Worm (Caenorhabditis elegans) whole organism, L2 larva: ENCODE measurements around the gene F37A4.6.

Experiments used
- C34F6.9 ChIP-seq: fragments of 150-350 bp; optimal IDR thresholded peaks from 2 replicates; lab custom pipeline; 2014; ENCODE audit warnings: missing biosample characterization, missing genetic modification characterization
- R02D3.7 ChIP-seq: fragments of 150-350 bp; optimal IDR thresholded peaks from 2 replicates; lab custom pipeline; 2014; ENCODE audit warnings: missing biosample characterization, missing genetic modification characterization
- Y55F3AM.14 ChIP-seq: fragments of 200-800 bp; sonication (Bioruptor generic); optimal IDR thresholded peaks from 2 replicates; lab custom pipeline; 2018; ENCODE audit warnings: mild to moderate bottlenecking, missing genetic modification characterization, missing compliant biosample characterization
- ZK546.5 ChIP-seq: sonication (generic microtip); optimal IDR thresholded peaks from 2 replicates; lab custom pipeline; 2017; ENCODE audit warnings: missing biosample characterization, missing genetic modification characterization
- alr-1 ChIP-seq: fragments of 150-350 bp; optimal IDR thresholded peaks from 2 replicates; lab custom pipeline; 2014; ENCODE audit warnings: missing biosample characterization, missing genetic modification characterization
- aly-2 ChIP-seq: fragments of 150-350 bp; optimal IDR thresholded peaks from 2 replicates; lab custom pipeline; 2014; ENCODE audit warnings: missing biosample characterization, missing genetic modification characterization
- blmp-1 ChIP-seq: sonication (generic microtip); optimal IDR thresholded peaks from 2 replicates; lab custom pipeline; 2017; ENCODE audit warnings: missing genetic modification characterization, mild to moderate bottlenecking, missing compliant biosample characterization, antibody characterized with exemption, moderate library complexity; ENCODE audit not compliant: insufficient read depth
- crh-2 ChIP-seq: sonication (generic microtip); optimal IDR thresholded peaks from 2 replicates; lab custom pipeline; 2017; ENCODE audit warnings: missing biosample characterization, missing genetic modification characterization
- dmd-4 ChIP-seq: sonication (generic microtip); optimal IDR thresholded peaks from 2 replicates; lab custom pipeline; 2017; ENCODE audit warnings: missing biosample characterization, missing genetic modification characterization
- egl-27 ChIP-seq: sonication (generic microtip); optimal IDR thresholded peaks from 3 replicates; lab custom pipeline; 2017; ENCODE audit warnings: missing biosample characterization, missing genetic modification reagents, missing genetic modification characterization
- elt-1 ChIP-seq: fragments of 150-350 bp; optimal IDR thresholded peaks from 2 replicates; lab custom pipeline; 2014; ENCODE audit warnings: missing biosample characterization, missing genetic modification characterization
- elt-3 ChIP-seq: sonication (generic microtip); optimal IDR thresholded peaks from 2 replicates; lab custom pipeline; 2017; ENCODE audit warnings: missing biosample characterization, missing genetic modification characterization
- fos-1 ChIP-seq: fragments of 150-350 bp; optimal IDR thresholded peaks from 2 replicates; lab custom pipeline; 2014; ENCODE audit warnings: missing biosample characterization, missing genetic modification characterization
- gmeb-1 ChIP-seq: fragments of 150-350 bp; optimal IDR thresholded peaks from 2 replicates; lab custom pipeline; 2014; ENCODE audit warnings: missing biosample characterization, missing genetic modification characterization
- lin-11 ChIP-seq: fragments of 150-350 bp; sonication (generic microtip); optimal IDR thresholded peaks from 2 replicates; lab custom pipeline; 2014; ENCODE audit warnings: missing biosample characterization, missing genetic modification characterization, inconsistent platforms, mixed read lengths
- lin-13 ChIP-seq: fragments of 150-350 bp; optimal IDR thresholded peaks from 2 replicates; lab custom pipeline; 2014; ENCODE audit warnings: missing biosample characterization, missing genetic modification reagents, missing genetic modification characterization
- mab-5 ChIP-seq: fragments of 150-350 bp; optimal IDR thresholded peaks from 2 replicates; lab custom pipeline; 2014; ENCODE audit warnings: missing biosample characterization, missing genetic modification characterization
- nhr-10 ChIP-seq: sonication (generic microtip); optimal IDR thresholded peaks from 2 replicates; lab custom pipeline; 2017; ENCODE audit warnings: missing biosample characterization, missing genetic modification characterization
- nhr-12 ChIP-seq: fragments of 150-350 bp; optimal IDR thresholded peaks from 2 replicates; lab custom pipeline; 2014; ENCODE audit warnings: missing biosample characterization, missing genetic modification characterization
- nhr-129 ChIP-seq: fragments of 150-350 bp; optimal IDR thresholded peaks from 2 replicates; lab custom pipeline; 2014; ENCODE audit warnings: missing biosample characterization, missing genetic modification characterization
- nhr-23 ChIP-seq: fragments of 150-350 bp; optimal IDR thresholded peaks from 2 replicates; lab custom pipeline; 2014; ENCODE audit warnings: missing biosample characterization, missing genetic modification reagents, missing genetic modification characterization
- nhr-237 ChIP-seq: fragments of 150-350 bp; optimal IDR thresholded peaks from 2 replicates; lab custom pipeline; 2014; ENCODE audit warnings: missing biosample characterization, missing genetic modification characterization
- nhr-25 ChIP-seq: fragments of 150-350 bp; sonication (generic microtip); optimal IDR thresholded peaks from 3 replicates; lab custom pipeline; 2014; ENCODE audit warnings: missing biosample characterization, missing genetic modification characterization
- nhr-6 ChIP-seq: fragments of 150-350 bp; optimal IDR thresholded peaks from 2 replicates; lab custom pipeline; 2014; ENCODE audit warnings: missing biosample characterization, missing genetic modification characterization
- nhr-77 ChIP-seq: fragments of 150-350 bp; optimal IDR thresholded peaks from 2 replicates; lab custom pipeline; 2014; ENCODE audit warnings: missing biosample characterization, missing genetic modification characterization
- peb-1 ChIP-seq: fragments of 150-350 bp; optimal IDR thresholded peaks from 2 replicates; lab custom pipeline; 2014; ENCODE audit warnings: missing biosample characterization, missing genetic modification characterization
- sem-4 ChIP-seq: fragments of 150-350 bp; optimal IDR thresholded peaks from 2 replicates; lab custom pipeline; 2014; ENCODE audit warnings: missing biosample characterization, missing genetic modification reagents, missing genetic modification characterization
- sma-3 ChIP-seq: sonication (generic microtip); optimal IDR thresholded peaks from 2 replicates; lab custom pipeline; 2016; ENCODE audit warnings: missing genetic modification reagents, missing genetic modification characterization, missing compliant biosample characterization
- sma-9 ChIP-seq, 2 experiments: fragments of 150-350 bp in 1 of 2; sonication (generic microtip) in 1 of 2; optimal IDR thresholded peaks; 2 replicates each; lab custom pipeline; 2014 to 2016; ENCODE audit warnings: missing genetic modification characterization in 2 of 2, mild to moderate bottlenecking in 1 of 2, missing biosample characterization in 1 of 2, missing compliant biosample characterization in 1 of 2, missing genetic modification reagents in 1 of 2, moderate library complexity in 1 of 2
- snpc-4 ChIP-seq: fragments of 150-350 bp; optimal IDR thresholded peaks from 2 replicates; lab custom pipeline; 2014; ENCODE audit warnings: missing biosample characterization, missing genetic modification characterization
- unc-39 ChIP-seq: fragments of 150-350 bp; optimal IDR thresholded peaks from 2 replicates; lab custom pipeline; 2014; ENCODE audit warnings: missing biosample characterization, missing genetic modification characterization
- unc-55 ChIP-seq: fragments of 150-350 bp; sonication (generic microtip); optimal IDR thresholded peaks from 3 replicates; lab custom pipeline; 2014; ENCODE audit warnings: missing biosample characterization, missing genetic modification reagents, missing genetic modification characterization
- unc-62 ChIP-seq: fragments of 150-350 bp; optimal IDR thresholded peaks from 2 replicates; lab custom pipeline; 2014; ENCODE audit warnings: missing biosample characterization, missing genetic modification reagents, missing genetic modification characterization
- zag-1 ChIP-seq: fragments of 150-350 bp; optimal IDR thresholded peaks from 2 replicates; lab custom pipeline; 2014; ENCODE audit warnings: missing biosample characterization, missing genetic modification characterization
- ztf-1 ChIP-seq: fragments of 200-800 bp; sonication (Bioruptor generic); conservative IDR thresholded peaks from 2 replicates; pipeline ENCODE4 v1.3.6; 2022; ENCODE audit warnings: missing genetic modification characterization, missing compliant biosample characterization
- ztf-11 ChIP-seq: sonication (generic microtip); optimal IDR thresholded peaks from 2 replicates; lab custom pipeline; 2017; ENCODE audit warnings: missing biosample characterization, missing genetic modification characterization
- ztf-4 ChIP-seq: fragments of 150-350 bp; optimal IDR thresholded peaks from 2 replicates; lab custom pipeline; 2014; ENCODE audit warnings: missing biosample characterization, missing genetic modification characterization

Gene F37A4.6

DNA sequence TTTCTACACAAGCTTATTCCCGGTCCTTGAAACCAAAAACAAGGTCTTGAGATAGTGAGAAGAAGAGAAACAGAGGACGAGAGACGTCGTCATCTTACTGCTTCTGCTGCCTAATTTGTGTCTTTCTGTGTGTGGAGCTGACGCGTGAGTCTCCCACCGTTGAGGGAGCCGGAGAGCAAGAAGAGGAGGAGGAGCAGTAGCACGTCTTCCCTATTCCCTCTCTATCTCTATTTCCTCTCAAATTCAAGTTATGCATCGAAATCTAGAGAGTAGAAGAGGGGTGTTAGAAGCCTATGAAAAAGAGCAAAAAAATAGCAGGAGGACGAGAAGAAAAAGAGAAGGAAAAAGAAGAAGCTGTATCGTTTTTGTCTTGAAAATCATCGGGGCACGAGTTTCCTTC is 10.4 kb upstream of the F37A4.6 start (continued):
- TF ChIP-seq zag-1 (tag; lab: Kevin White, UChicago) (peak; percentile 49), nhr-25 (tag; lab: Kevin White, UChicago) (no peak), C34F6.9 (tag; lab: Kevin White, UChicago) (peak; percentile 77), alr-1 (no peak), egl-27 (tag; lab: Kevin White, UChicago) (no peak), lin-13 (peak; percentile 46), unc-55 (GFP tag; lab: Kevin White, UChicago) (peak; percentile 75), unc-62 (GFP tag; lab: Kevin White, UChicago) (no peak)

DNA sequence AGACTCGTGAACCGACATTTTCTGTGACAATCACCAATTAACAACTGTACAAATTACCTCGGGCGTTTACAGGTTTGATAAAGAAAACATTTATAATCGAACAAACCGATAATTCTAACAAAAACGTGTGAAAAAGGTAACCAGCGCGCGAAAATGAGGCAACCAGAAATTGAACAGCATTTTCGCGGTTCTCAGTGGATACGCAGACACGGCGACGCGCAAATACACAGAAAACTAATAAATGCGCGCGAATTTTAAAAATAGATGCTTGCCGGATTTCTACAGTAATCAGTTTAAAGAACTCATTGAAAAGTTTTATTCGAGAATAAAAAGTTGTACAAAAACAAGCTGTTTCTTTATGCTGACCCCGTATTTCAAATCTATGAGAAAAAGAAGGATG is 4.4 kb downstream of the F37A4.6 start, which contains the start of gene isw-1:
Gene isw-1 (minus strand): TSS at position 118 of the 400 bp plus-strand sequence.
- no peak for TF ChIP-seq C34F6.9 (tag; lab: Kevin White, UChicago)
- TF ChIP-seq crh-2 (tag; lab: Kevin White, UChicago) = no peak
- no peak for TF ChIP-seq ztf-11 (tag; lab: Kevin White, UChicago)
- TF ChIP-seq nhr-10 (tag; lab: Kevin White, UChicago) = no peak
- peak; percentile 61 for TF ChIP-seq nhr-129 (tag; lab: Kevin White, UChicago)
- peak; percentile 70 for TF ChIP-seq unc-55 (GFP tag; lab: Kevin White, UChicago)
- TF ChIP-seq gmeb-1 (tag; lab: Kevin White, UChicago) = peak; percentile 90
- peak; percentile 8 for TF ChIP-seq sma-3 (GFP tag; lab: Kevin White, UChicago)
- no peak for TF ChIP-seq elt-3 (tag; lab: Kevin White, UChicago)
- peak; percentile 21 for TF ChIP-seq fos-1 (tag; lab: Kevin White, UChicago)
- TF ChIP-seq nhr-77 = no peak
- TF ChIP-seq Y55F3AM.14 (GFP tag; lab: Kevin White, UChicago) = no peak
- TF ChIP-seq nhr-6 (tag; lab: Kevin White, UChicago) = no peak
- TF ChIP-seq sem-4 (tag; lab: Kevin White, UChicago) = no peak
- no peak for TF ChIP-seq ztf-1 (GFP tag; lab: Robert Waterston, UW)
- TF ChIP-seq ZK546.5 (tag; lab: Kevin White, UChicago) = no peak
- TF ChIP-seq egl-27 (tag; lab: Kevin White, UChicago) = no peak
- TF ChIP-seq aly-2 (tag; lab: Kevin White, UChicago) = no peak
- no peak for TF ChIP-seq nhr-237 (tag; lab: Kevin White, UChicago)
- peak; percentile 15 for TF ChIP-seq lin-11 (tag; lab: Kevin White, UChicago)

DNA sequence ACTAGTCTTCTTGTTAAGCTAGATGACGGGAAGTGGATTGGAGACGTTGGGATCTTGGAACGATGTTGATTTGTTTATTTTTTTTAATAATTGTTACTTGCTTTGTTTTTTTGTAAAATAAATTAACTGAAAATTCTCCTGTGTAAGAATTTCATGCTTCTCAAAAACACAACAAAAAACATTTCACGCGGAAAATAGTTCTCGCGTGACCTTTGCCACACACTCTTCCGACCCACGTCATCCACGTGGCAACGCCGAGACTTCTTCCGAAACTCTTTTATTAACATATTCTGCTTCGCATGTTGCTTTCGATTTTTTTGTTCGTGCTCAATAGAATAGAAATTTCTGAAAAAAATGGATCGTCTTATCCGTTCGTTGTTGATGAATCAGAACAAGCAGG is 6.0 kb downstream of the F37A4.6 start, which contains the start of gene F37A4.5:
Gene F37A4.5 (plus strand): TSS at position 301 of the 400 bp plus-strand sequence.
- TF ChIP-seq sma-9 (GFP tag; optimal IDR thresholded peaks at IDR 0.05; lab: Kevin White, UChicago) (no peak), sma-9 (tag; optimal IDR thresholded peaks at IDR 0.05; lab: Kevin White, UChicago) (no peak), ztf-11 (tag; lab: Kevin White, UChicago) (no peak), mab-5 (tag; lab: Kevin White, UChicago) (no peak), ZK546.5 (tag; lab: Kevin White, UChicago) (no peak), nhr-237 (tag; lab: Kevin White, UChicago) (no peak), sma-3 (GFP tag; lab: Kevin White, UChicago) (no peak), zag-1 (tag; lab: Kevin White, UChicago) (no peak), nhr-10 (tag; lab: Kevin White, UChicago) (no peak), nhr-23 (no peak), lin-11 (tag; lab: Kevin White, UChicago) (no peak), unc-55 (GFP tag; lab: Kevin White, UChicago) (no peak), nhr-25 (tag; lab: Kevin White, UChicago) (no peak), fos-1 (tag; lab: Kevin White, UChicago) (no peak), peb-1 (tag; lab: Kevin White, UChicago) (no peak), elt-1 (tag; lab: Kevin White, UChicago) (no peak), snpc-4 (tag; lab: Kevin White, UChicago) (no peak)

DNA sequence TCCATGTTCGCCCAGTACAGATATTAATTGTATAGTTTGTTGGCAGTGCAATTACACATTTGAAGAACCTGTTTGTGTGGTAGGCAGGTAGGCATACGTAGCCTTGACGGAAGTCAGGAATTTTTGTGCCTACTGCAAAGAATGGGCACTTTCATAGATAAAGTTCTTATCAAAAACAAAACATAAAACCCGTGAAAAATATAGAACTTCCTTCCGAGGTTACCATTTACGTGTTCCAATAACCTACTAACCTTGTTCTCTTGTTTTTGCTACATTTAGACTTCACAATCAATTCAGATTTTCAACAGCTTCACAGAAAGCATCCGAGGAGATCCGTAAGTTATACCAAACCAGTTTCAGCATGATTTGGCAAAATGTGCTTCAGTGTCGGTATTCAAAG is 7.7 kb downstream of the F37A4.6 start, which contains the start of gene F37A4.4:
Gene F37A4.4 (plus strand): TSS at position 301 of the 400 bp plus-strand sequence.
- TF ChIP-seq Y55F3AM.14 (GFP tag; lab: Kevin White, UChicago) (no peak), dmd-4 (tag; lab: Kevin White, UChicago) (no peak), ztf-11 (tag; lab: Kevin White, UChicago) (no peak), gmeb-1 (tag; lab: Kevin White, UChicago) (no peak), nhr-6 (tag; lab: Kevin White, UChicago) (no peak), blmp-1 (tag; lab: Kevin White, UChicago) (no peak), R02D3.7 (tag; lab: Kevin White, UChicago) (no peak), nhr-12 (tag; lab: Kevin White, UChicago) (no peak), lin-11 (tag; lab: Kevin White, UChicago) (no peak), egl-27 (tag; lab: Kevin White, UChicago) (no peak), aly-2 (tag; lab: Kevin White, UChicago) (no peak), nhr-77 (no peak), unc-39 (tag; lab: Kevin White, UChicago) (no peak), sma-3 (GFP tag; lab: Kevin White, UChicago) (no peak), ztf-4 (tag; lab: Kevin White, UChicago) (no peak), elt-3 (tag; lab: Kevin White, UChicago) (no peak)
